Fruit fly (Drosophila melanogaster) whole organism, prepupa: Measurements from ENCODE around the gene CG9674.

Source experiments
- Lpt ChIP-seq: fragments of 200-800 bp; sonication (Bioruptor generic); optimal IDR thresholded peaks from 3 replicates; lab custom pipeline; 2016; ENCODE audit warnings: missing biosample characterization, missing genetic modification characterization
- OdsH ChIP-seq: fragments of 200-800 bp; sonication (Bioruptor generic); optimal IDR thresholded peaks from 3 replicates; lab custom pipeline; 2016; ENCODE audit warnings: missing biosample characterization, missing genetic modification characterization
- salr ChIP-seq, 2 experiments: fragments of 200-800 bp; sonication (Bioruptor generic); optimal IDR thresholded peaks; 3 replicates each; lab custom pipeline; 2016 to 2018; ENCODE audit warnings: missing biosample characterization in 2 of 2, missing genetic modification characterization in 2 of 2, mild to moderate bottlenecking in 1 of 2

DNA sequence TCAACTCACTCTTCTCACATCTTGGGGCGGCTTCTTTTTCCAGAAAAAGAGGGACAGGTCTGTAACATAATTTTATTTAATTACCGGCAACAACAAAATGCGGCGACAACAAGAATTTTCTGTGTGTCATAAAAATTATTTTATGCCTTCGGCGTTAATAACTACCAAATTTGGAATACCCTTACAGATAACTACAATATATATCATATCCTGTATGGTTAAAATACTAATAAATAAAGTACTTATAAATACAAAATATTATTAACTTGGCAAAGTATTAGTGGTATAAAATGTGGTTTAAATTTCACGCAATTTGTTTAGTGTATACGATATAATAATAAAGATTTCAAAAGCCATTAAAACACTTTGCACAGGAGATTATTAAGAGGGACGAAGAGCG is 56.8 kb downstream of the CG9674 start:
- no peak for TF ChIP-seq OdsH (GFP tag; lab: Kevin White, UChicago)
- peak in 1 of 2 experiments; percentile 12 for TF ChIP-seq salr (GFP tag; optimal IDR thresholded peaks at IDR 0.05; lab: Kevin White, UChicago)
- TF ChIP-seq Lpt = no peak
